Fruit fly (Drosophila melanogaster) whole organism, pupa: ENCODE measurements around the gene CG14598.

Experiments
- CG10348 ChIP-seq: fragments of 200-800 bp; sonication (Bioruptor generic); IDR thresholded peaks from 2 replicates; pipeline ENCODE4 v1.3.6; 2022; ENCODE audit warnings: missing biosample characterization, missing genetic modification characterization
- CG12605 ChIP-seq: fragments of 200-800 bp; sonication (Bioruptor generic); IDR thresholded peaks from 2 replicates; pipeline ENCODE4 v1.3.6; 2022; ENCODE audit warnings: missing biosample characterization, missing genetic modification characterization
- CG13204 ChIP-seq: fragments of 200-800 bp; sonication (Bioruptor generic); optimal IDR thresholded peaks from 2 replicates; lab custom pipeline; 2018; ENCODE audit warnings: missing biosample characterization, mild to moderate bottlenecking, missing genetic modification characterization, moderate library complexity
- CG14655 ChIP-seq: fragments of 200-800 bp; sonication (Bioruptor generic); optimal IDR thresholded peaks from 3 replicates; lab custom pipeline; 2017; ENCODE audit warnings: mild to moderate bottlenecking, missing biosample characterization, missing genetic modification reagents, missing genetic modification characterization
- CG15710 ChIP-seq: fragments of 200-800 bp; sonication (Bioruptor generic); optimal IDR thresholded peaks from 2 replicates; lab custom pipeline; 2018; ENCODE audit warnings: missing biosample characterization, mild to moderate bottlenecking, missing genetic modification characterization, moderate library complexity
- CG17806 ChIP-seq: fragments of 200-800 bp; sonication (Bioruptor generic); optimal IDR thresholded peaks from 2 replicates; lab custom pipeline; 2018; ENCODE audit warnings: missing biosample characterization, mild to moderate bottlenecking, missing genetic modification characterization, moderate library complexity
- CG32121 ChIP-seq: fragments of 200-800 bp; sonication (Bioruptor generic); IDR thresholded peaks from 2 replicates; pipeline ENCODE4 v1.3.6; 2022; ENCODE audit warnings: missing biosample characterization, missing genetic modification characterization
- CG34367 ChIP-seq: fragments of 200-800 bp; sonication (Bioruptor generic); optimal IDR thresholded peaks from 2 replicates; lab custom pipeline; 2018; ENCODE audit warnings: missing biosample characterization, mild to moderate bottlenecking, missing genetic modification characterization
- CG4496 ChIP-seq: fragments of 200-800 bp; sonication (Bioruptor generic); IDR thresholded peaks from 3 replicates; pipeline ENCODE4 v1.3.6; 2022; ENCODE audit warnings: missing biosample characterization, missing genetic modification characterization
- CG8159 ChIP-seq: fragments of 200-800 bp; sonication (Bioruptor generic); optimal IDR thresholded peaks from 3 replicates; lab custom pipeline; 2018; ENCODE audit warnings: missing biosample characterization, mild to moderate bottlenecking, missing genetic modification characterization, moderate library complexity
- CG8301 ChIP-seq: fragments of 200-800 bp; sonication (Bioruptor generic); optimal IDR thresholded peaks from 2 replicates; lab custom pipeline; 2018; ENCODE audit warnings: missing biosample characterization, mild to moderate bottlenecking, missing genetic modification characterization
- CG9948 ChIP-seq: fragments of 200-800 bp; sonication (Bioruptor generic); optimal IDR thresholded peaks from 2 replicates; lab custom pipeline; 2018; ENCODE audit warnings: missing biosample characterization, mild to moderate bottlenecking, missing genetic modification characterization, moderate library complexity
- D1 ChIP-seq: fragments of 200-800 bp; sonication (Bioruptor generic); optimal IDR thresholded peaks from 2 replicates; lab custom pipeline; 2018; ENCODE audit warnings: missing biosample characterization, mild to moderate bottlenecking, missing genetic modification characterization, moderate library complexity
- EcR ChIP-seq: fragments of 200-800 bp; sonication (Bioruptor generic); optimal IDR thresholded peaks from 3 replicates; lab custom pipeline; 2019; ENCODE audit warnings: missing biosample characterization, missing genetic modification characterization, mild to moderate bottlenecking, moderate library complexity, missing genetic modification reagents
- Ets98B ChIP-seq: fragments of 200-800 bp; sonication (Bioruptor generic); IDR thresholded peaks from 2 replicates; pipeline ENCODE4 v1.3.6; 2022; ENCODE audit warnings: missing biosample characterization, missing genetic modification characterization
- Pif1A ChIP-seq: fragments of 200-800 bp; sonication (Bioruptor generic); optimal IDR thresholded peaks from 3 replicates; lab custom pipeline; 2016; ENCODE audit warnings: missing biosample characterization, missing genetic modification characterization
- Pif1B ChIP-seq: fragments of 200-800 bp; sonication (Bioruptor generic); optimal IDR thresholded peaks from 3 replicates; lab custom pipeline; 2016; ENCODE audit warnings: missing biosample characterization, missing genetic modification characterization
- Snoo ChIP-seq: fragments of 200-800 bp; sonication (Bioruptor generic); optimal IDR thresholded peaks from 3 replicates; lab custom pipeline; 2017; ENCODE audit warnings: missing biosample characterization, mild to moderate bottlenecking, missing genetic modification characterization, inconsistent platforms
- fd96Ca ChIP-seq: fragments of 200-800 bp; sonication (Bioruptor generic); IDR thresholded peaks from 3 replicates; pipeline ENCODE4 v1.3.6; 2022; ENCODE audit warnings: missing biosample characterization, missing genetic modification characterization
- gl ChIP-seq: fragments of 200-800 bp; sonication (Bioruptor generic); optimal IDR thresholded peaks from 2 replicates; lab custom pipeline; 2018; ENCODE audit warnings: missing biosample characterization, mild to moderate bottlenecking, missing genetic modification characterization
- rn ChIP-seq: fragments of 200-800 bp; sonication (Bioruptor generic); IDR thresholded peaks from 2 replicates; pipeline ENCODE4 v1.3.6; 2022; ENCODE audit warnings: missing biosample characterization, missing genetic modification characterization

The CG14598 gene

dm6 chr3R:7490884-7491283, 51.3 kb downstream of the CG14598 start:
- TF ChIP-seq CG8301 (tag; lab: Kevin White, UChicago) (peak; percentile 79), Pif1B (GFP tag; lab: Kevin White, UChicago) (peak; percentile 56), EcR (GFP tag; lab: Kevin White, UChicago) (no peak), fd96Ca (GFP tag; lab: Robert Waterston, UW) (no peak), CG4496 (GFP tag; lab: Robert Waterston, UW) (peak; percentile 71; the same call in 2 of the 3 replicates), CG17806 (tag; lab: Kevin White, UChicago) (peak; percentile 61), CG32121 (GFP tag; lab: Robert Waterston, UW) (peak; percentile 82), CG15710 (tag; lab: Kevin White, UChicago) (peak; percentile 63), CG14655 (GFP tag; lab: Kevin White, UChicago) (peak; percentile 85), CG34367 (tag; lab: Kevin White, UChicago) (peak; percentile 43), CG12605 (GFP tag; lab: Robert Waterston, UW) (peak; percentile 35; the same call in 1 of the 2 replicates), rn (GFP tag; lab: Robert Waterston, UW) (peak; percentile 53), Ets98B (GFP tag; lab: Robert Waterston, UW) (peak; percentile 45; the same call in 1 of the 2 replicates), Pif1A (peak; percentile 70), CG9948 (tag; lab: Kevin White, UChicago) (peak; percentile 70), gl (no peak), CG13204 (GFP tag; lab: Kevin White, UChicago) (no peak), CG8159 (tag; lab: Kevin White, UChicago) (peak; percentile 70), Snoo (tag; lab: Kevin White, UChicago) (peak; percentile 64)

dm6 chr3R:7491453-7491853, 51.9 kb downstream of the CG14598 start:
- no peak for TF ChIP-seq D1 (tag; lab: Kevin White, UChicago)
- peak; percentile 66; the same call in 1 of the 2 replicates for TF ChIP-seq Ets98B (GFP tag; lab: Robert Waterston, UW)
- no peak for TF ChIP-seq CG10348
- peak; percentile 63; the same call in 2 of the 3 replicates for TF ChIP-seq CG4496 (GFP tag; lab: Robert Waterston, UW)
- peak; percentile 38 for TF ChIP-seq CG12605 (GFP tag; lab: Robert Waterston, UW)
- TF ChIP-seq fd96Ca (GFP tag; lab: Robert Waterston, UW) = 0 out of 3 replicates have a peak, but pooled peaks have one; percentile 11
